Fruit fly (Drosophila melanogaster): ENCODE data around the gene CG3156.

Gene CG3156

dm6 chrX:524331-524730 is 36.7 kb downstream of the CG3156 start (continued):
- no peak for TF ChIP-seq shn (GFP tag; optimal IDR thresholded peaks at IDR 0.05)
- no peak for TF ChIP-seq CG3726 (GFP tag; IDR thresholded peaks at IDR 0.05)
- no peak for TF ChIP-seq Asciz (GFP tag; optimal IDR thresholded peaks at IDR 0.05)
- TF ChIP-seq CG3163 (GFP tag; optimal IDR thresholded peaks at IDR 0.05): no peak
- TF ChIP-seq pros (GFP tag; optimal IDR thresholded peaks at IDR 0.05): peak; percentile 70
- no peak for TF ChIP-seq ken (GFP tag; IDR thresholded peaks at IDR 0.05)
- no peak for TF ChIP-seq CG1832 (GFP tag; optimal IDR thresholded peaks at IDR 0.05)
- no peak for TF ChIP-seq H15 (GFP tag; IDR thresholded peaks at IDR 0.05)
- TF ChIP-seq Hr3 (GFP tag; optimal IDR thresholded peaks at IDR 0.05): no peak
- TF ChIP-seq Dbx (GFP tag; IDR thresholded peaks at IDR 0.05): no peak
- peak; percentile 75 for TF ChIP-seq kni (GFP tag; optimal IDR thresholded peaks at IDR 0.05)
- TF ChIP-seq CG10959 (GFP tag; IDR thresholded peaks at IDR 0.05): no peak
- peak; percentile 22; the same call in 1 of the 2 replicates for TF ChIP-seq CG6689 (GFP tag; IDR thresholded peaks at IDR 0.05)
- no peak for TF ChIP-seq emc (GFP tag; optimal IDR thresholded peaks at IDR 0.05)
- TF ChIP-seq yki (optimal IDR thresholded peaks at IDR 0.05): no peak
- TF ChIP-seq CG16779 (GFP tag; IDR thresholded peaks at IDR 0.05): no peak
- no peak for TF ChIP-seq tin (GFP tag; optimal IDR thresholded peaks at IDR 0.05)
- TF ChIP-seq CG6791 (GFP tag; IDR thresholded peaks at IDR 0.05; ENCODE audit: partially characterized antibody): no peak
- TF ChIP-seq CG9437 (GFP tag; optimal IDR thresholded peaks at IDR 0.05): no peak
- no peak for TF ChIP-seq CG15479 (GFP tag; optimal IDR thresholded peaks at IDR 0.05)
- TF ChIP-seq Max (GFP tag; optimal IDR thresholded peaks at IDR 0.05): no peak
- no peak for TF ChIP-seq HLHmδ (GFP tag; optimal IDR thresholded peaks at IDR 0.05)
- TF ChIP-seq Hmr (GFP tag; optimal IDR thresholded peaks at IDR 0.05): peak; percentile 49
- peak; percentile 6 for TF ChIP-seq pum (GFP tag; optimal IDR thresholded peaks at IDR 0.05)
- no peak for TF ChIP-seq jumu (GFP tag; optimal IDR thresholded peaks at IDR 0.05)
- TF ChIP-seq bowl (GFP tag; IDR thresholded peaks at IDR 0.05): no peak
- TF ChIP-seq sqz (GFP tag; optimal IDR thresholded peaks at IDR 0.05): peak; percentile 6
- TF ChIP-seq usp (GFP tag; optimal IDR thresholded peaks at IDR 0.05): no peak
- TF ChIP-seq trh (GFP tag; optimal IDR thresholded peaks at IDR 0.05): no peak
- TF ChIP-seq Dp (GFP tag; optimal IDR thresholded peaks at IDR 0.05): no peak
- TF ChIP-seq Eip74EF (GFP tag; optimal IDR thresholded peaks at IDR 0.05): no peak
- TF ChIP-seq pho (GFP tag; optimal IDR thresholded peaks at IDR 0.05): no peak
- TF ChIP-seq CG11696 (GFP tag; IDR thresholded peaks at IDR 0.05): no peak
- no peak for TF ChIP-seq CG11456 (GFP tag; IDR thresholded peaks at IDR 0.05)
- TF ChIP-seq Gsc (GFP tag; IDR thresholded peaks at IDR 0.05): no peak
- no peak for TF ChIP-seq run (tag; optimal IDR thresholded peaks at IDR 0.05)
- no peak for TF ChIP-seq CG12942 (GFP tag; optimal IDR thresholded peaks at IDR 0.05)
- TF ChIP-seq eyg (GFP tag; optimal IDR thresholded peaks at IDR 0.05): no peak
- no peak for TF ChIP-seq Ravus (GFP tag; IDR thresholded peaks at IDR 0.05)
- TF ChIP-seq Mes4 (GFP tag; optimal IDR thresholded peaks at IDR 0.05): no peak
- no peak for TF ChIP-seq sna (GFP tag; IDR thresholded peaks at IDR 0.05; ENCODE audit: partially characterized antibody)
- peak; percentile 5 for TF ChIP-seq HmgD (GFP tag; optimal IDR thresholded peaks at IDR 0.05)
- TF ChIP-seq Hmx (GFP tag; optimal IDR thresholded peaks at IDR 0.05): no peak
- TF ChIP-seq chn (GFP tag; optimal IDR thresholded peaks at IDR 0.05): peak; percentile 3
- TF ChIP-seq CG10462 (GFP tag; optimal IDR thresholded peaks at IDR 0.05): no peak
- no peak for TF ChIP-seq peb (GFP tag; IDR thresholded peaks at IDR 0.05)
- TF ChIP-seq CG6813 (GFP tag; optimal IDR thresholded peaks at IDR 0.05): no peak
- TF ChIP-seq ato (GFP tag; IDR thresholded peaks at IDR 0.05; ENCODE audit: partially characterized antibody): no peak
- no peak for TF ChIP-seq CG8089 (GFP tag; optimal IDR thresholded peaks at IDR 0.05)
- TF ChIP-seq slou (GFP tag; optimal IDR thresholded peaks at IDR 0.05): no peak
- no peak for TF ChIP-seq Doc2 (GFP tag; IDR thresholded peaks at IDR 0.05)
- peak; percentile 11 for TF ChIP-seq CG7839 (tag; optimal IDR thresholded peaks at IDR 0.05)
- TF ChIP-seq ems (GFP tag; optimal IDR thresholded peaks at IDR 0.05): no peak

All from whole organism, embryonic.